Comparison of ENCODE assay signal across 4 worm cellular contexts in genomic region chrV:11113041-11113574, ce11.
TF ChIP-seq lines count a peak whose summit lies in the region.

Gene erfa-3, minus strand, starts transcription at chrV:11113091.

TF ChIP-seq in whole organism, L2 larva, 48 proteins besides CTCF, POLR2A, EP300 and RAD21 (continues in another document):
- TF ChIP-seq R02D3.7 (tag; optimal IDR thresholded peaks at IDR 0.05; lab: Kevin White, UChicago) (no peak), blmp-1 (tag; optimal IDR thresholded peaks at IDR 0.05; lab: Kevin White, UChicago; ENCODE audit: insufficient read depth) (no peak), F13H6.1 (tag; optimal IDR thresholded peaks at IDR 0.05; lab: Kevin White, UChicago) (peak; percentile 77), nhr-129 (tag; optimal IDR thresholded peaks at IDR 0.05; lab: Kevin White, UChicago) (peak; percentile 71), mbf-1 (tag; optimal IDR thresholded peaks at IDR 0.05; lab: Kevin White, UChicago) (no peak), ama-1 (optimal IDR thresholded peaks at IDR 0.05; lab: Kevin White, UChicago) (no peak), mab-5 (tag; optimal IDR thresholded peaks at IDR 0.05; lab: Kevin White, UChicago) (peak; percentile 56), sma-9 (GFP tag; optimal IDR thresholded peaks at IDR 0.05; lab: Kevin White, UChicago) (peak; percentile 48), sma-9 (tag; optimal IDR thresholded peaks at IDR 0.05; lab: Kevin White, UChicago) (no peak), aly-2 (tag; optimal IDR thresholded peaks at IDR 0.05; lab: Kevin White, UChicago) (no peak), nhr-11 (tag; optimal IDR thresholded peaks at IDR 0.05; lab: Kevin White, UChicago) (no peak), Y55F3AM.14 (GFP tag; optimal IDR thresholded peaks at IDR 0.05; lab: Kevin White, UChicago) (no peak), ceh-82 (tag; optimal IDR thresholded peaks at IDR 0.05; lab: Kevin White, UChicago) (no peak), lin-11 (tag; optimal IDR thresholded peaks at IDR 0.05; lab: Kevin White, UChicago) (peak; percentile 63), nhr-12 (tag; optimal IDR thresholded peaks at IDR 0.05; lab: Kevin White, UChicago) (no peak), nhr-77 (tag; optimal IDR thresholded peaks at IDR 0.05; lab: Kevin White, UChicago) (no peak), elt-3 (tag; optimal IDR thresholded peaks at IDR 0.05; lab: Kevin White, UChicago) (no peak), ZK546.5 (tag; optimal IDR thresholded peaks at IDR 0.05; lab: Kevin White, UChicago) (no peak), alr-1 (tag; optimal IDR thresholded peaks at IDR 0.05; lab: Kevin White, UChicago) (no peak), ztf-1 (GFP tag; conservative IDR thresholded peaks at IDR 0.05; lab: Robert Waterston, UW) (no peak), lsy-2 (tag; optimal IDR thresholded peaks at IDR 0.05; lab: Kevin White, UChicago) (peak in 1 of 2 experiments; percentile 63), lin-13 (GFP tag; optimal IDR thresholded peaks at IDR 0.05; lab: Kevin White, UChicago) (peak; percentile 43), ztf-4 (tag; optimal IDR thresholded peaks at IDR 0.05; lab: Kevin White, UChicago) (no peak), nhr-23 (tag; optimal IDR thresholded peaks at IDR 0.05; lab: Kevin White, UChicago) (no peak)

TF ChIP-seq in whole organism, L4 larva, 104 proteins besides CTCF, POLR2A, EP300 and RAD21 (continues in another document):
- TF ChIP-seq daf-19 (GFP tag; conservative IDR thresholded peaks at IDR 0.05; lab: Robert Waterston, UW) (0 out of 2 replicates have a peak, but pooled peaks have one; percentile 11), ama-1 (optimal IDR thresholded peaks at IDR 0.05; lab: Kevin White, UChicago) (no peak), nhr-48 (tag; optimal IDR thresholded peaks at IDR 0.05; lab: Kevin White, UChicago) (peak; percentile 29), cey-2 (tag; optimal IDR thresholded peaks at IDR 0.05; lab: Kevin White, UChicago; ENCODE audit: borderline replicate concordance, insufficient read depth) (no peak), lin-13 (GFP tag; optimal IDR thresholded peaks at IDR 0.05; lab: Kevin White, UChicago) (peak; percentile 60), hlh-11 (tag; optimal IDR thresholded peaks at IDR 0.05; lab: Kevin White, UChicago) (peak; percentile 53), nhr-111 (GFP tag; optimal IDR thresholded peaks at IDR 0.05; lab: Kevin White, UChicago) (no peak), lim-7 (GFP tag; IDR thresholded peaks at IDR 0.05; lab: Robert Waterston, UW) (0 out of 2 replicates have a peak, but pooled peaks have one; percentile 50), dmd-6 (GFP tag; IDR thresholded peaks at IDR 0.05; lab: Robert Waterston, UW) (no peak), nhr-28 (tag; optimal IDR thresholded peaks at IDR 0.05; lab: Kevin White, UChicago) (peak; percentile 48), mxl-3 (GFP tag; optimal IDR thresholded peaks at IDR 0.05; lab: Kevin White, UChicago) (peak; percentile 49), nhr-25 (tag; optimal IDR thresholded peaks at IDR 0.05; lab: Kevin White, UChicago; ENCODE audit: borderline replicate concordance, insufficient read depth) (peak; percentile 2), mep-1 (tag; optimal IDR thresholded peaks at IDR 0.05; lab: Kevin White, UChicago) (peak; percentile 72), aha-1 (tag; lab: Kevin White, UChicago) (peak; percentile 31), egl-43 (GFP tag; IDR thresholded peaks at IDR 0.05; lab: Robert Waterston, UW) (no peak), dve-1 (tag; optimal IDR thresholded peaks at IDR 0.05; lab: Kevin White, UChicago; ENCODE audit: insufficient read depth) (peak; percentile 77), lin-15B (tag; optimal IDR thresholded peaks at IDR 0.05; lab: Kevin White, UChicago) (no peak), Y5F2A.4 (GFP tag; optimal IDR thresholded peaks at IDR 0.05; lab: Kevin White, UChicago) (no peak), nhr-102 (tag; optimal IDR thresholded peaks at IDR 0.05; lab: Kevin White, UChicago) (peak; percentile 54), nhr-6 (tag; optimal IDR thresholded peaks at IDR 0.05; lab: Kevin White, UChicago) (peak; percentile 31), unc-62 (GFP tag; optimal IDR thresholded peaks at IDR 0.05 in 1 of 2; lab: Kevin White, UChicago) (peak in 1 of 2 experiments; percentile 34), unc-62 (tag; optimal IDR thresholded peaks at IDR 0.05; lab: Kevin White, UChicago) (no peak)

TF ChIP-seq in whole organism, late embryonic, 69 proteins besides CTCF, POLR2A, EP300 and RAD21 (continues in another document):
- TF ChIP-seq T23F11.4 (GFP tag; optimal IDR thresholded peaks at IDR 0.05; lab: Kevin White, UChicago) (peak; percentile 71), npax-4 (tag; optimal IDR thresholded peaks at IDR 0.05; lab: Kevin White, UChicago) (peak; percentile 45), ttx-3 (tag; optimal IDR thresholded peaks at IDR 0.05; lab: Kevin White, UChicago) (peak; percentile 81), elt-4 (tag; optimal IDR thresholded peaks at IDR 0.05; lab: Kevin White, UChicago) (no peak), pag-3 (tag; optimal IDR thresholded peaks at IDR 0.05; lab: Kevin White, UChicago; ENCODE audit: borderline replicate concordance) (no peak), dmd-4 (tag; optimal IDR thresholded peaks at IDR 0.05; lab: Kevin White, UChicago; ENCODE audit: borderline replicate concordance) (peak; percentile 32), ceh-18 (tag; optimal IDR thresholded peaks at IDR 0.05; lab: Kevin White, UChicago) (peak; percentile 52), C08G9.2 (tag; optimal IDR thresholded peaks at IDR 0.05; lab: Kevin White, UChicago) (peak; percentile 62), fkh-6 (tag; optimal IDR thresholded peaks at IDR 0.05; lab: Kevin White, UChicago) (peak; percentile 73), K02D7.2 (tag; optimal IDR thresholded peaks at IDR 0.05; lab: Kevin White, UChicago) (peak; percentile 73), pha-4 (tag; optimal IDR thresholded peaks at IDR 0.05; lab: Kevin White, UChicago) (no peak), eyg-1 (tag; optimal IDR thresholded peaks at IDR 0.05; lab: Kevin White, UChicago) (no peak), sox-4 (tag; optimal IDR thresholded peaks at IDR 0.05; lab: Kevin White, UChicago) (peak; percentile 72), hlh-13 (GFP tag; optimal IDR thresholded peaks at IDR 0.05; lab: Kevin White, UChicago) (peak; percentile 18), nfya-1 (tag; optimal IDR thresholded peaks at IDR 0.05; lab: Kevin White, UChicago) (peak; percentile 73), F13H6.1 (tag; optimal IDR thresholded peaks at IDR 0.05; lab: Kevin White, UChicago) (peak; percentile 63), ceh-6 (GFP tag; optimal IDR thresholded peaks at IDR 0.05; lab: Kevin White, UChicago) (peak; percentile 64), pqm-1 (tag; optimal IDR thresholded peaks at IDR 0.05; lab: Kevin White, UChicago) (no peak), tbx-2 (tag; optimal IDR thresholded peaks at IDR 0.05; lab: Kevin White, UChicago) (peak; percentile 88), hlh-30 (tag; optimal IDR thresholded peaks at IDR 0.05; lab: Kevin White, UChicago; ENCODE audit: insufficient read depth) (peak; percentile 49), lin-11 (tag; optimal IDR thresholded peaks at IDR 0.05; lab: Kevin White, UChicago) (peak; percentile 54), sox-2 (GFP tag; IDR thresholded peaks at IDR 0.05; lab: Robert Waterston, UW) (peak; percentile 45; the same call in 1 of the 2 replicates), ztf-16 (tag; optimal IDR thresholded peaks at IDR 0.05; lab: Kevin White, UChicago) (peak; percentile 63), elt-2 (tag; optimal IDR thresholded peaks at IDR 0.05; lab: Kevin White, UChicago) (peak; percentile 90), dve-1 (tag; optimal IDR thresholded peaks at IDR 0.05; lab: Kevin White, UChicago) (no peak)

TF ChIP-seq in whole organism, mixed stage, embryonic, 35 proteins besides CTCF, POLR2A, EP300 and RAD21 (continues in another document):
- TF ChIP-seq ces-1 (GFP tag; optimal IDR thresholded peaks at IDR 0.05; lab: Kevin White, UChicago) (peak; percentile 13), mls-2 (tag; optimal IDR thresholded peaks at IDR 0.05; lab: Kevin White, UChicago) (peak; percentile 88), unc-62 (GFP tag; optimal IDR thresholded peaks at IDR 0.05; lab: Kevin White, UChicago) (no peak), elt-1 (tag; optimal IDR thresholded peaks at IDR 0.05; lab: Kevin White, UChicago; ENCODE audit: borderline replicate concordance, insufficient read depth) (peak; percentile 37), mep-1 (tag; optimal IDR thresholded peaks at IDR 0.05; lab: Kevin White, UChicago) (peak; percentile 68), flh-1 (GFP tag; optimal IDR thresholded peaks at IDR 0.05; lab: Kevin White, UChicago) (no peak), bed-3 (GFP tag; optimal IDR thresholded peaks at IDR 0.05; lab: Kevin White, UChicago) (peak; percentile 65), mab-5 (tag; optimal IDR thresholded peaks at IDR 0.05; lab: Kevin White, UChicago) (no peak), nhr-12 (tag; optimal IDR thresholded peaks at IDR 0.05; lab: Kevin White, UChicago) (peak; percentile 12), hlh-1 (tag; optimal IDR thresholded peaks at IDR 0.05; lab: Kevin White, UChicago) (peak; percentile 58), M03D4.4 (tag; optimal IDR thresholded peaks at IDR 0.05; lab: Kevin White, UChicago) (peak; percentile 86), ceh-43 (GFP tag; optimal IDR thresholded peaks at IDR 0.05; lab: Kevin White, UChicago) (peak; percentile 84), snpc-4 (tag; optimal IDR thresholded peaks at IDR 0.05; lab: Kevin White, UChicago) (no peak), lin-13 (tag; optimal IDR thresholded peaks at IDR 0.05; lab: Kevin White, UChicago) (peak; percentile 69), lin-32 (GFP tag; optimal IDR thresholded peaks at IDR 0.05; lab: Kevin White, UChicago) (no peak), tbx-8 (GFP tag; optimal IDR thresholded peaks at IDR 0.05; lab: Kevin White, UChicago) (peak; percentile 47), blmp-1 (tag; optimal IDR thresholded peaks at IDR 0.05; lab: Kevin White, UChicago) (no peak), ztf-11 (tag; optimal IDR thresholded peaks at IDR 0.05; lab: Kevin White, UChicago) (peak; percentile 82), drap-1 (GFP tag; optimal IDR thresholded peaks at IDR 0.05; lab: Kevin White, UChicago) (peak; percentile 65), ceh-39 (tag; optimal IDR thresholded peaks at IDR 0.05; lab: Kevin White, UChicago) (no peak), ham-2 (GFP tag; optimal IDR thresholded peaks at IDR 0.05; lab: Kevin White, UChicago) (peak; percentile 28), unc-120 (tag; optimal IDR thresholded peaks at IDR 0.05; lab: Kevin White, UChicago; ENCODE audit: poor library complexity, severe bottlenecking) (peak; percentile 79), ceh-83 (GFP tag; optimal IDR thresholded peaks at IDR 0.05; lab: Kevin White, UChicago) (peak; percentile 88), lsy-2 (tag; optimal IDR thresholded peaks at IDR 0.05; lab: Kevin White, UChicago) (peak; percentile 33), pha-4 (tag; optimal IDR thresholded peaks at IDR 0.05; lab: Kevin White, UChicago) (peak; percentile 53), unc-39 (tag; optimal IDR thresholded peaks at IDR 0.05; lab: Kevin White, UChicago) (no peak), nhr-2 (tag; optimal IDR thresholded peaks at IDR 0.05; lab: Kevin White, UChicago) (no peak), cnd-1 (tag; optimal IDR thresholded peaks at IDR 0.05; lab: Kevin White, UChicago) (peak; percentile 50), nhr-28 (tag; optimal IDR thresholded peaks at IDR 0.05; lab: Kevin White, UChicago) (peak; percentile 26)
